Fruit fly (Drosophila melanogaster): ENCODE results near the gene CG4558.
A peak's percentile ranks its signal among the peaks of the same experiment; 100 is the strongest.

The CG4558 gene

dm6 chrX:6856332-6856995 is 6.9 kb downstream of the CG4558 start (continued):
- TF ChIP-seq CG7963 (GFP tag; IDR thresholded peaks at IDR 0.05; ENCODE audit: partially characterized antibody) (no peak), CG4617 (GFP tag; optimal IDR thresholded peaks at IDR 0.05; ENCODE audit: borderline replicate concordance) (no peak), CG6254 (GFP tag; optimal IDR thresholded peaks at IDR 0.05) (peak; percentile 55), CG11560 (tag; IDR thresholded peaks at IDR 0.05) (0 out of 3 replicates have a peak, but pooled peaks have one; percentile 7), hkb (optimal IDR thresholded peaks at IDR 0.05) (no peak), hkb (GFP tag; IDR thresholded peaks at IDR 0.05) (peak; percentile 74), NfI (GFP tag; optimal IDR thresholded peaks at IDR 0.05) (peak; percentile 71), zfh2 (GFP tag; optimal IDR thresholded peaks at IDR 0.05) (no peak), amos (GFP tag; IDR thresholded peaks at IDR 0.05; ENCODE audit: partially characterized antibody) (no peak), ap (GFP tag; IDR thresholded peaks at IDR 0.05) (peak; percentile 76), vnd (GFP tag; IDR thresholded peaks at IDR 0.05; ENCODE audit: partially characterized antibody) (no peak), Kr (GFP tag; optimal IDR thresholded peaks at IDR 0.05) (no peak), tin (GFP tag; optimal IDR thresholded peaks at IDR 0.05) (peak; percentile 60), CG4820 (GFP tag; optimal IDR thresholded peaks at IDR 0.05) (peak; percentile 30), disco-r (GFP tag; optimal IDR thresholded peaks at IDR 0.05) (no peak), Gug (GFP tag; IDR thresholded peaks at IDR 0.05) (peak; percentile 26; the same call in 1 of the 4 replicates), cato (GFP tag; optimal IDR thresholded peaks at IDR 0.05; ENCODE audit: borderline replicate concordance) (no peak), CG4424 (GFP tag; optimal IDR thresholded peaks at IDR 0.05) (peak; percentile 49), CG12236 (GFP tag; optimal IDR thresholded peaks at IDR 0.05) (no peak), usp (GFP tag; optimal IDR thresholded peaks at IDR 0.05) (no peak), CG12155 (GFP tag; optimal IDR thresholded peaks at IDR 0.05) (peak; percentile 26), kah (GFP tag; optimal IDR thresholded peaks at IDR 0.05) (peak; percentile 29), en (GFP tag; optimal IDR thresholded peaks at IDR 0.05) (no peak), CG17361 (GFP tag; IDR thresholded peaks at IDR 0.05) (peak; percentile 72), sisA (GFP tag; IDR thresholded peaks at IDR 0.05) (peak; percentile 67), insv (GFP tag; optimal IDR thresholded peaks at IDR 0.05) (no peak), CkIIα-i1 (GFP tag; IDR thresholded peaks at IDR 0.05) (no peak), Dbx (GFP tag; IDR thresholded peaks at IDR 0.05) (peak; percentile 49; the same call in 1 of the 3 replicates), h (optimal IDR thresholded peaks at IDR 0.05) (no peak), zfh1 (GFP tag; IDR thresholded peaks at IDR 0.05) (peak; percentile 78), Aef1 (GFP tag; IDR thresholded peaks at IDR 0.05) (peak; percentile 75), klu (GFP tag; IDR thresholded peaks at IDR 0.05) (peak; percentile 50; the same call in 1 of the 2 replicates), Rx (GFP tag; IDR thresholded peaks at IDR 0.05) (peak; percentile 50; the same call in 1 of the 2 replicates), CG15696 (tag; optimal IDR thresholded peaks at IDR 0.05) (no peak), CG11456 (GFP tag; IDR thresholded peaks at IDR 0.05) (peak; percentile 79; the same call in 2 of the 3 replicates), CG14050 (GFP tag; IDR thresholded peaks at IDR 0.05) (peak; percentile 61; the same call in 2 of the 3 replicates), Tbp (GFP tag; optimal IDR thresholded peaks at IDR 0.05) (no peak), bigmax (GFP tag; optimal IDR thresholded peaks at IDR 0.05) (no peak), CG2120 (GFP tag; optimal IDR thresholded peaks at IDR 0.05) (peak; percentile 55), az2 (GFP tag; optimal IDR thresholded peaks at IDR 0.05) (peak; percentile 48), eyg (GFP tag; optimal IDR thresholded peaks at IDR 0.05) (no peak), gem (tag; optimal IDR thresholded peaks at IDR 0.05) (peak; percentile 88), sima (GFP tag; optimal IDR thresholded peaks at IDR 0.05) (no peak), pb (GFP tag; optimal IDR thresholded peaks at IDR 0.05) (no peak), dysf (GFP tag; IDR thresholded peaks at IDR 0.05) (peak; percentile 82), HLHmδ (GFP tag; optimal IDR thresholded peaks at IDR 0.05) (no peak), CG32532 (GFP tag; IDR thresholded peaks at IDR 0.05) (peak; percentile 79), B-H2 (GFP tag; optimal IDR thresholded peaks at IDR 0.05) (no peak), CG9727 (GFP tag; optimal IDR thresholded peaks at IDR 0.05) (peak; percentile 48), dpn (GFP tag; optimal IDR thresholded peaks at IDR 0.05) (peak; percentile 16 to 59), CG31441 (GFP tag; IDR thresholded peaks at IDR 0.05) (peak; percentile 71), Xrp1 (GFP tag; IDR thresholded peaks at IDR 0.05) (peak; percentile 81)

Data from whole organism, embryonic.